Fruit fly (Drosophila melanogaster) whole organism, embryonic: ENCODE results near the gene CG2120.
A peak's percentile ranks its signal among the peaks of the same experiment; 100 is the strongest.

ENCODE experiments used
- ATbp ChIP-seq: fragments of 200-800 bp; sonication (Bioruptor generic); optimal IDR thresholded peaks from 2 replicates; lab custom pipeline; 2017; ENCODE audit warnings: missing biosample characterization, mild to moderate bottlenecking, missing genetic modification characterization, missing genetic modification reagents
- Adf1 ChIP-seq: fragments of 200-800 bp; sonication (Bioruptor generic); IDR thresholded peaks from 2 replicates; pipeline ENCODE4 v1.3.6; 2022; ENCODE audit warnings: missing biosample characterization, missing genetic modification characterization
- Atf-2 ChIP-seq: fragments of 200-800 bp; sonication (Bioruptor generic); optimal IDR thresholded peaks from 2 replicates; lab custom pipeline; 2016; ENCODE audit warnings: missing biosample characterization, missing genetic modification characterization
- C15 ChIP-seq: fragments of 200-800 bp; sonication (Bioruptor generic); IDR thresholded peaks from 3 replicates; pipeline ENCODE4 v1.3.6; 2022; ENCODE audit warnings: missing biosample characterization, missing genetic modification characterization
- CG11093 ChIP-seq: fragments of 200-800 bp; sonication (Bioruptor generic); IDR thresholded peaks from 3 replicates; pipeline ENCODE4 v1.3.6; 2022; ENCODE audit warnings: missing biosample characterization, missing genetic modification characterization
- CG11456 ChIP-seq: fragments of 200-800 bp; sonication (Bioruptor generic); IDR thresholded peaks from 3 replicates; pipeline ENCODE4 v1.3.6; 2022; ENCODE audit warnings: missing biosample characterization, missing genetic modification characterization
- CG12236 ChIP-seq: fragments of 200-800 bp; sonication (Bioruptor generic); optimal IDR thresholded peaks from 2 replicates; lab custom pipeline; 2016; ENCODE audit warnings: missing biosample characterization, missing genetic modification characterization
- CG12299 ChIP-seq: fragments of 200-800 bp; sonication (Bioruptor generic); optimal IDR thresholded peaks from 2 replicates; lab custom pipeline; 2018; ENCODE audit warnings: missing biosample characterization, mild to moderate bottlenecking, missing genetic modification characterization
- CG1233 ChIP-seq: fragments of 200-800 bp; sonication (Bioruptor generic); optimal IDR thresholded peaks from 4 replicates; lab custom pipeline; 2018; ENCODE audit warnings: missing biosample characterization, mild to moderate bottlenecking, missing genetic modification characterization
- CG12659 ChIP-seq: fragments of 200-800 bp; sonication (Bioruptor generic); optimal IDR thresholded peaks from 3 replicates; lab custom pipeline; 2017; ENCODE audit warnings: mild to moderate bottlenecking, missing biosample characterization, missing genetic modification reagents, missing genetic modification characterization
- CG14965 ChIP-seq: fragments of 200-800 bp; sonication (Bioruptor generic); optimal IDR thresholded peaks from 2 replicates; lab custom pipeline; 2016; ENCODE audit warnings: missing biosample characterization, missing genetic modification characterization, borderline replicate concordance
- CG15011 ChIP-seq: fragments of 200-800 bp; sonication (Bioruptor generic); optimal IDR thresholded peaks from 3 replicates; lab custom pipeline; 2018; ENCODE audit warnings: missing biosample characterization, mild to moderate bottlenecking, missing genetic modification characterization
- CG17385 ChIP-seq: fragments of 200-800 bp; sonication (Bioruptor generic); optimal IDR thresholded peaks from 3 replicates; lab custom pipeline; 2018; ENCODE audit warnings: missing biosample characterization, mild to moderate bottlenecking, missing genetic modification characterization
- CG17912 ChIP-seq: fragments of 200-800 bp; sonication (Bioruptor generic); optimal IDR thresholded peaks from 2 replicates; lab custom pipeline; 2018; ENCODE audit warnings: missing biosample characterization, mild to moderate bottlenecking, missing genetic modification characterization
- CG18476 ChIP-seq: fragments of 200-800 bp; sonication (Bioruptor generic); optimal IDR thresholded peaks from 2 replicates; lab custom pipeline; 2016; ENCODE audit warnings: missing biosample characterization, mild to moderate bottlenecking, missing genetic modification characterization
- CG30403 ChIP-seq: fragments of 200-800 bp; sonication (Bioruptor generic); optimal IDR thresholded peaks from 3 replicates; lab custom pipeline; 2016; ENCODE audit warnings: missing biosample characterization, missing genetic modification characterization
- CG3065 ChIP-seq: fragments of 200-800 bp; sonication (Bioruptor generic); optimal IDR thresholded peaks from 2 replicates; lab custom pipeline; 2016; ENCODE audit warnings: missing biosample characterization, missing genetic modification characterization
- CG31365 ChIP-seq: fragments of 200-800 bp; sonication (Bioruptor generic); optimal IDR thresholded peaks from 2 replicates; lab custom pipeline; 2018; ENCODE audit warnings: missing biosample characterization, mild to moderate bottlenecking, missing genetic modification characterization
- CG4707 ChIP-seq: fragments of 200-800 bp; sonication (Bioruptor generic); optimal IDR thresholded peaks from 2 replicates; lab custom pipeline; 2018; ENCODE audit warnings: missing biosample characterization, mild to moderate bottlenecking, missing genetic modification characterization, moderate library complexity
- CG7963 ChIP-seq: fragments of 200-800 bp; sonication (Bioruptor generic); IDR thresholded peaks from 3 replicates; pipeline ENCODE4 v1.3.6; 2022; ENCODE audit warnings: missing biosample characterization, missing genetic modification characterization; ENCODE audit not compliant: partially characterized antibody
- CG9817 ChIP-seq: fragments of 200-800 bp; sonication (Bioruptor generic); optimal IDR thresholded peaks from 2 replicates; lab custom pipeline; 2018; ENCODE audit warnings: missing biosample characterization, mild to moderate bottlenecking, missing genetic modification characterization, moderate library complexity
- Dek ChIP-seq: fragments of 200-800 bp; sonication (Bioruptor generic); optimal IDR thresholded peaks from 3 replicates; lab custom pipeline; 2019; ENCODE audit warnings: missing biosample characterization, mild to moderate bottlenecking, missing genetic modification characterization, moderate library complexity
- Dip2 ChIP-seq: fragments of 200-800 bp; sonication (Bioruptor generic); IDR thresholded peaks from 2 replicates; pipeline ENCODE4 v1.3.6; 2022; ENCODE audit warnings: missing biosample characterization, missing genetic modification characterization
- Doc2 ChIP-seq: fragments of 200-800 bp; sonication (Bioruptor generic); IDR thresholded peaks from 2 replicates; pipeline ENCODE4 v1.3.6; 2022; ENCODE audit warnings: missing biosample characterization, missing genetic modification characterization
- Fer1 ChIP-seq: fragments of 200-800 bp; sonication (Bioruptor generic); optimal IDR thresholded peaks from 2 replicates; lab custom pipeline; 2017; ENCODE audit warnings: missing biosample characterization, mild to moderate bottlenecking, missing genetic modification characterization
- Fer2 ChIP-seq: fragments of 200-800 bp; sonication (Bioruptor generic); optimal IDR thresholded peaks from 2 replicates; lab custom pipeline; 2018; ENCODE audit warnings: missing biosample characterization, mild to moderate bottlenecking, missing genetic modification characterization, moderate library complexity
- Hand ChIP-seq: fragments of 200-800 bp; sonication (Bioruptor generic); optimal IDR thresholded peaks from 2 replicates; lab custom pipeline; 2017; ENCODE audit warnings: mild to moderate bottlenecking, missing biosample characterization, missing genetic modification reagents, missing genetic modification characterization
- Hr78 ChIP-seq, 2 experiments: fragments of 200-800 bp in 1 of 2; fragments of >200 bp in 1 of 2; sonication (Bioruptor generic) in 1 of 2; optimal IDR thresholded peaks; 2 replicates each; lab custom pipeline; 2017 to 2019; ENCODE audit warnings: missing biosample characterization in 2 of 2, missing genetic modification characterization in 2 of 2, mild to moderate bottlenecking in 1 of 2, moderate library complexity in 1 of 2
- MBD-R2 ChIP-seq: fragments of 200-800 bp; sonication (Bioruptor generic); IDR thresholded peaks from 2 replicates; pipeline ENCODE4 v1.3.6; 2022; ENCODE audit warnings: missing biosample characterization, missing genetic modification characterization
- MESR4 ChIP-seq: fragments of 200-800 bp; sonication (Bioruptor generic); optimal IDR thresholded peaks from 2 replicates; lab custom pipeline; 2018; ENCODE audit warnings: missing biosample characterization, mild to moderate bottlenecking, missing genetic modification characterization, moderate library complexity
- Max ChIP-seq: fragments of 200-800 bp; sonication (Bioruptor generic); optimal IDR thresholded peaks from 2 replicates; lab custom pipeline; 2016; ENCODE audit warnings: missing biosample characterization, mild to moderate bottlenecking, missing genetic modification characterization
- Nf-YC ChIP-seq: fragments of 200-800 bp; optimal IDR thresholded peaks from 3 replicates; lab custom pipeline; 2019; ENCODE audit warnings: missing biosample characterization, mild to moderate bottlenecking, missing genetic modification characterization, moderate library complexity
- Rx ChIP-seq: fragments of 200-800 bp; sonication (Bioruptor generic); IDR thresholded peaks from 2 replicates; pipeline ENCODE4 v1.3.6; 2022; ENCODE audit warnings: missing biosample characterization, missing genetic modification characterization
- Sox102F ChIP-seq: fragments of 200-800 bp; sonication (Bioruptor generic); optimal IDR thresholded peaks from 2 replicates; lab custom pipeline; 2018; ENCODE audit warnings: missing biosample characterization, mild to moderate bottlenecking, missing genetic modification characterization, moderate library complexity
- Sry-β ChIP-seq: fragments of 200-800 bp; sonication (Bioruptor generic); optimal IDR thresholded peaks from 2 replicates; lab custom pipeline; 2018; ENCODE audit warnings: missing biosample characterization, mild to moderate bottlenecking, missing genetic modification characterization, moderate library complexity
- ato ChIP-seq: fragments of 200-800 bp; sonication (Bioruptor generic); IDR thresholded peaks from 2 replicates; pipeline ENCODE4 v1.3.6; 2022; ENCODE audit warnings: missing biosample characterization, missing genetic modification characterization; ENCODE audit not compliant: partially characterized antibody
- cg ChIP-seq: fragments of 200-800 bp; sonication (Bioruptor generic); optimal IDR thresholded peaks from 3 replicates; lab custom pipeline; 2019; ENCODE audit warnings: missing biosample characterization, mild to moderate bottlenecking, missing genetic modification characterization, moderate library complexity
- fd102C ChIP-seq: fragments of 200-800 bp; sonication (Bioruptor generic); optimal IDR thresholded peaks from 2 replicates; lab custom pipeline; 2018; ENCODE audit warnings: missing biosample characterization, mild to moderate bottlenecking, missing genetic modification characterization, moderate library complexity
- grn ChIP-seq: fragments of 200-800 bp; sonication (Bioruptor generic); optimal IDR thresholded peaks from 3 replicates; lab custom pipeline; 2017; ENCODE audit warnings: missing biosample characterization, missing genetic modification characterization
- knrl ChIP-seq: fragments of 200-800 bp; sonication (Bioruptor generic); IDR thresholded peaks from 3 replicates; pipeline ENCODE4 v1.3.6; 2022; ENCODE audit warnings: missing biosample characterization, missing genetic modification characterization; ENCODE audit not compliant: partially characterized antibody
- lilli ChIP-seq: fragments of 200-800 bp; sonication (Bioruptor generic); optimal IDR thresholded peaks from 3 replicates; lab custom pipeline; 2016; ENCODE audit warnings: missing biosample characterization, missing genetic modification characterization
- pan ChIP-seq, 4 experiments: fragments of >200 bp in 3 of 4; fragments of 200-800 bp in 1 of 4; sonication (Bioruptor generic) in 1 of 4; optimal IDR thresholded peaks in 3 of 4; IDR thresholded peaks in 1 of 4; 2 replicates each; pipeline versions ENCODE4 v1.3.6 to Lab custom; 2017 to 2022; ENCODE audit warnings: missing biosample characterization in 2 of 4, missing genetic modification characterization in 2 of 4, mixed read lengths in 1 of 4
- ro ChIP-seq: fragments of 200-800 bp; sonication (Bioruptor generic); IDR thresholded peaks from 2 replicates; pipeline ENCODE4 v1.3.6; 2022; ENCODE audit warnings: missing biosample characterization, missing genetic modification characterization
- sens ChIP-seq: fragments of 200-800 bp; sonication (Bioruptor generic); peaks from one replicate; lab custom pipeline; 2016; ENCODE audit warnings: missing biosample characterization, missing genetic modification characterization
- seq ChIP-seq: fragments of 200-800 bp; sonication (Bioruptor generic); IDR thresholded peaks from 2 replicates; pipeline ENCODE4 v1.3.6; 2022; ENCODE audit warnings: missing biosample characterization, missing genetic modification characterization
- sisA ChIP-seq: fragments of 200-800 bp; sonication (Bioruptor generic); IDR thresholded peaks from 2 replicates; pipeline ENCODE4 v1.3.6; 2022; ENCODE audit warnings: missing biosample characterization, missing genetic modification characterization
- so ChIP-seq: fragments of 200-800 bp; sonication (Bioruptor generic); IDR thresholded peaks from 3 replicates; pipeline ENCODE4 v1.3.6; 2022; ENCODE audit warnings: missing biosample characterization, missing genetic modification characterization
- wor ChIP-seq: fragments of 200-800 bp; sonication (Bioruptor generic); IDR thresholded peaks from 2 replicates; pipeline ENCODE4 v1.3.6; 2022; ENCODE audit warnings: missing biosample characterization, missing genetic modification characterization
- z ChIP-seq: fragments of 200-800 bp; sonication (Bioruptor generic); IDR thresholded peaks from 3 replicates; pipeline ENCODE4 v1.3.6; 2022; ENCODE audit warnings: missing biosample characterization, missing genetic modification characterization

Gene CG2120

dm6 chrX:8092075-8092682, 43.4 kb upstream of the CG2120 start (continued):
- TF ChIP-seq Sox102F (peak; percentile 95), C15 (GFP tag; lab: Robert Waterston, UW) (peak; percentile 69), Dek (tag; lab: Kevin White, UChicago) (peak; percentile 94), CG12236 (peak; percentile 61), Adf1 (GFP tag; lab: Robert Waterston, UW) (peak; percentile 87), Fer1 (GFP tag; lab: Kevin White, UChicago) (peak; percentile 96), Doc2 (peak; percentile 75), Sry-β (GFP tag; lab: Kevin White, UChicago) (peak; percentile 57), MESR4 (GFP tag; lab: Kevin White, UChicago) (no peak), Fer2 (tag; lab: Kevin White, UChicago) (peak; percentile 92), CG7963 (GFP tag; lab: Robert Waterston, UW) (no peak), ATbp (GFP tag; lab: Kevin White, UChicago) (peak; percentile 95), fd102C (GFP tag; lab: Kevin White, UChicago) (no peak), CG15011 (GFP tag; lab: Kevin White, UChicago) (peak; percentile 91), sens (GFP tag; lab: Kevin White, UChicago) (peak; percentile 98), Nf-YC (peak; percentile 91), CG12299 (peak; percentile 95), CG4707 (peak; percentile 69), ato (GFP tag; lab: Robert Waterston, UW) (no peak), Hr78 (GFP tag; optimal IDR thresholded peaks at IDR 0.05; lab: Kevin White, UChicago) (peak in 1 of 2 experiments; percentile 77), CG30403 (peak; percentile 95), so (GFP tag; lab: Robert Waterston, UW) (peak; percentile 94), lilli (peak; percentile 89), knrl (GFP tag; lab: Robert Waterston, UW) (no peak), z (peak; percentile 48; the same call in 1 of the 3 replicates), CG11093 (GFP tag; lab: Robert Waterston, UW) (peak; percentile 77; the same call in 2 of the 3 replicates), pan (optimal IDR thresholded peaks at IDR 0.05; lab: Kevin White, UChicago) (no peak), pan (GFP tag; optimal IDR thresholded peaks at IDR 0.05 in 1 of 2, IDR thresholded peaks at IDR 0.05 in 1 of 2) (peak in 1 of 2 experiments; percentile 94), CG12659 (GFP tag; lab: Kevin White, UChicago) (peak; percentile 98), CG17385 (GFP tag; lab: Kevin White, UChicago) (peak; percentile 94), wor (GFP tag; lab: Robert Waterston, UW) (peak; percentile 89), Max (peak; percentile 90), CG18476 (peak; percentile 91), CG1233 (GFP tag; lab: Kevin White, UChicago) (peak; percentile 93), grn (peak; percentile 52), CG14965 (no peak), Dip2 (no peak), MBD-R2 (peak; percentile 74), CG31365 (tag; lab: Kevin White, UChicago) (peak; percentile 68), seq (GFP tag; lab: Robert Waterston, UW) (peak; percentile 93), cg (no peak), CG11456 (peak; percentile 88), CG3065 (GFP tag; lab: Kevin White, UChicago) (peak; percentile 84), ro (GFP tag; lab: Robert Waterston, UW) (peak; percentile 81), Hand (GFP tag; lab: Kevin White, UChicago) (peak; percentile 95), sisA (GFP tag; lab: Robert Waterston, UW) (peak; percentile 89), Atf-2 (GFP tag; lab: Kevin White, UChicago) (peak; percentile 75), Rx (GFP tag; lab: Robert Waterston, UW) (peak; percentile 84), CG9817 (tag; lab: Kevin White, UChicago) (peak; percentile 93), CG17912 (GFP tag; lab: Kevin White, UChicago) (peak; percentile 81)
